Fruit fly (Drosophila melanogaster) whole organism, adult: ENCODE data around the gene GABA-B-R2.

ENCODE experiments used
- CG12768 ChIP-seq: fragments of 200-800 bp; sonication (Bioruptor generic); optimal IDR thresholded peaks from 2 replicates; lab custom pipeline; 2017; ENCODE audit warnings: missing biosample characterization, missing genetic modification characterization, mild to moderate bottlenecking, moderate library complexity, missing genetic modification reagents
- CG33017 ChIP-seq: fragments of 200-800 bp; sonication (Bioruptor generic); optimal IDR thresholded peaks from 2 replicates; lab custom pipeline; 2018; ENCODE audit warnings: missing biosample characterization, mild to moderate bottlenecking, missing genetic modification characterization, moderate library complexity
- CG7045 ChIP-seq: fragments of 200-800 bp; sonication (Bioruptor generic); optimal IDR thresholded peaks from 2 replicates; lab custom pipeline; 2017; ENCODE audit warnings: missing biosample characterization, mild to moderate bottlenecking, missing genetic modification characterization
- Clk ChIP-seq: fragments of 200-800 bp; sonication (Bioruptor generic); optimal IDR thresholded peaks from 2 replicates; lab custom pipeline; 2017; ENCODE audit warnings: missing biosample characterization, missing genetic modification characterization
- Crg-1 ChIP-seq: fragments of 200-800 bp; sonication (Bioruptor generic); optimal IDR thresholded peaks from 2 replicates; lab custom pipeline; 2016; ENCODE audit warnings: missing biosample characterization, missing genetic modification characterization
- bab1 ChIP-seq: fragments of 200-800 bp; sonication (Bioruptor generic); optimal IDR thresholded peaks from 3 replicates; lab custom pipeline; 2019; ENCODE audit warnings: missing biosample characterization, mild to moderate bottlenecking, missing genetic modification characterization, moderate library complexity
- cic ChIP-seq: fragments of 200-800 bp; sonication (Bioruptor generic); optimal IDR thresholded peaks from 2 replicates; lab custom pipeline; 2017; ENCODE audit warnings: missing biosample characterization, mild to moderate bottlenecking, missing genetic modification characterization, moderate library complexity
- kay ChIP-seq: fragments of 200-800 bp; sonication (Bioruptor generic); peaks from one replicate; lab custom pipeline; 2016; ENCODE audit warnings: missing biosample characterization, missing genetic modification characterization, borderline replicate concordance
- ovo ChIP-seq: fragments of 200-800 bp; sonication (Bioruptor generic); optimal IDR thresholded peaks from 2 replicates; lab custom pipeline; 2016; ENCODE audit warnings: missing biosample characterization, missing genetic modification characterization
- toe ChIP-seq: fragments of 200-800 bp; sonication (Bioruptor generic); optimal IDR thresholded peaks from 2 replicates; lab custom pipeline; 2016; ENCODE audit warnings: missing biosample characterization, missing genetic modification characterization

- TF ChIP-seq kay (GFP tag; lab: Kevin White, UChicago): no peak
- no peak for TF ChIP-seq CG12768 (GFP tag; lab: Kevin White, UChicago)
- no peak for TF ChIP-seq cic (GFP tag; lab: Kevin White, UChicago)
- no peak for TF ChIP-seq Crg-1 (GFP tag; lab: Kevin White, UChicago)
- TF ChIP-seq CG33017 (tag; lab: Kevin White, UChicago): no peak
- TF ChIP-seq ovo: no peak
- no peak for TF ChIP-seq toe (GFP tag; lab: Kevin White, UChicago)
- no peak for TF ChIP-seq bab1
- no peak for TF ChIP-seq CG7045
- TF ChIP-seq Clk (GFP tag; lab: Kevin White, UChicago): no peak
Measured at dm6 chr3R:21807264-21807663, 31.6 kb upstream of the GABA-B-R2 start.
